Fruit fly (Drosophila melanogaster) whole organism, embryonic: ENCODE data around the gene STUB1.

Source experiments
- BEAF-32 ChIP-seq: fragments of 200-800 bp; sonication (Bioruptor generic); optimal IDR thresholded peaks from 3 replicates; lab custom pipeline; 2017; ENCODE audit warnings: missing biosample characterization, missing genetic modification characterization, mild to moderate bottlenecking, moderate library complexity, missing genetic modification reagents
- CG10431 ChIP-seq: fragments of 200-800 bp; sonication (Bioruptor generic); optimal IDR thresholded peaks from 3 replicates; lab custom pipeline; 2018; ENCODE audit warnings: missing biosample characterization, mild to moderate bottlenecking, missing genetic modification characterization
- CG10462 ChIP-seq: fragments of 200-800 bp; sonication (Bioruptor generic); optimal IDR thresholded peaks from 2 replicates; lab custom pipeline; 2016; ENCODE audit warnings: missing biosample characterization, missing genetic modification characterization
- CG10543 ChIP-seq: fragments of 200-800 bp; sonication (Bioruptor generic); optimal IDR thresholded peaks from 3 replicates; lab custom pipeline; 2017; ENCODE audit warnings: missing biosample characterization, mild to moderate bottlenecking, missing genetic modification characterization, moderate library complexity
- CG11695 ChIP-seq: fragments of 200-800 bp; sonication (Bioruptor generic); IDR thresholded peaks from 3 replicates; pipeline ENCODE4 v1.3.6; 2022; ENCODE audit warnings: missing biosample characterization, missing genetic modification characterization
- CG12104 ChIP-seq: fragments of 200-800 bp; sonication (Bioruptor generic); optimal IDR thresholded peaks from 3 replicates; lab custom pipeline; 2016; ENCODE audit warnings: missing biosample characterization, missing genetic modification characterization
- CG12659 ChIP-seq: fragments of 200-800 bp; sonication (Bioruptor generic); optimal IDR thresholded peaks from 3 replicates; lab custom pipeline; 2017; ENCODE audit warnings: mild to moderate bottlenecking, missing biosample characterization, missing genetic modification reagents, missing genetic modification characterization
- CG12942 ChIP-seq: fragments of 200-800 bp; sonication (Bioruptor generic); optimal IDR thresholded peaks from 3 replicates; lab custom pipeline; 2016; ENCODE audit warnings: missing biosample characterization, missing genetic modification characterization
- CG14014 ChIP-seq: fragments of 200-800 bp; sonication (Bioruptor generic); IDR thresholded peaks from 2 replicates; pipeline ENCODE4 v1.3.6; 2022; ENCODE audit warnings: missing biosample characterization, missing genetic modification characterization
- CG15514 ChIP-seq: fragments of 200-800 bp; sonication (Bioruptor generic); optimal IDR thresholded peaks from 3 replicates; lab custom pipeline; 2017; ENCODE audit warnings: missing biosample characterization, missing genetic modification characterization, mild to moderate bottlenecking, moderate library complexity, missing genetic modification reagents
- CG15696 ChIP-seq: fragments of 200-800 bp; sonication (Bioruptor generic); optimal IDR thresholded peaks from 2 replicates; lab custom pipeline; 2019; ENCODE audit warnings: missing biosample characterization, mild to moderate bottlenecking, missing genetic modification characterization, moderate library complexity
- CG17328 ChIP-seq: fragments of 200-800 bp; sonication (Bioruptor generic); IDR thresholded peaks from 2 replicates; pipeline ENCODE4 v1.3.6; 2022; ENCODE audit warnings: missing biosample characterization, missing genetic modification characterization
- CG17359 ChIP-seq: fragments of 200-800 bp; sonication (Bioruptor generic); optimal IDR thresholded peaks from 3 replicates; lab custom pipeline; 2018; ENCODE audit warnings: missing biosample characterization, mild to moderate bottlenecking, missing genetic modification characterization, moderate library complexity
- CG17361 ChIP-seq: fragments of 200-800 bp; sonication (Bioruptor generic); IDR thresholded peaks from 3 replicates; pipeline ENCODE4 v1.3.6; 2022; ENCODE audit warnings: missing biosample characterization, missing genetic modification characterization
- CG17568 ChIP-seq: fragments of 200-800 bp; sonication (Bioruptor generic); optimal IDR thresholded peaks from 2 replicates; lab custom pipeline; 2018; ENCODE audit warnings: missing biosample characterization, mild to moderate bottlenecking, missing genetic modification characterization, moderate library complexity
- CG33557 ChIP-seq: fragments of 200-800 bp; sonication (Bioruptor generic); optimal IDR thresholded peaks from 2 replicates; lab custom pipeline; 2019; ENCODE audit warnings: missing biosample characterization, mild to moderate bottlenecking, missing genetic modification characterization, moderate library complexity
- CG4617 ChIP-seq: fragments of 200-800 bp; sonication (Bioruptor generic); optimal IDR thresholded peaks from 3 replicates; lab custom pipeline; 2016; ENCODE audit warnings: missing biosample characterization, missing genetic modification characterization, borderline replicate concordance
- CG4854 ChIP-seq: fragments of 200-800 bp; sonication (Bioruptor generic); optimal IDR thresholded peaks from 2 replicates; lab custom pipeline; 2016; ENCODE audit warnings: missing biosample characterization, missing genetic modification characterization, inconsistent platforms
- CG7987 ChIP-seq: fragments of 200-800 bp; sonication (Bioruptor generic); optimal IDR thresholded peaks from 2 replicates; lab custom pipeline; 2018; ENCODE audit warnings: missing biosample characterization, mild to moderate bottlenecking, missing genetic modification characterization, moderate library complexity
- CG8089 ChIP-seq: fragments of 200-800 bp; sonication (Bioruptor generic); optimal IDR thresholded peaks from 3 replicates; lab custom pipeline; 2016; ENCODE audit warnings: missing biosample characterization, missing genetic modification characterization
- CG8290 ChIP-seq, 3 experiments: fragments of 200-800 bp; sonication (Bioruptor generic); optimal IDR thresholded peaks; 2 replicates each; lab custom pipeline; 2016 to 2019; ENCODE audit warnings: missing biosample characterization in 3 of 3, missing genetic modification characterization in 3 of 3, mild to moderate bottlenecking in 2 of 3, moderate library complexity in 1 of 3
- CG9609 ChIP-seq: fragments of 200-800 bp; sonication (Bioruptor generic); optimal IDR thresholded peaks from 3 replicates; lab custom pipeline; 2016; ENCODE audit warnings: missing biosample characterization, missing genetic modification characterization
- CG9727 ChIP-seq: fragments of 200-800 bp; sonication (Bioruptor generic); optimal IDR thresholded peaks from 3 replicates; lab custom pipeline; 2017; ENCODE audit warnings: missing biosample characterization, mild to moderate bottlenecking, missing genetic modification characterization
- D19A ChIP-seq: fragments of 200-800 bp; optimal IDR thresholded peaks from 3 replicates; lab custom pipeline; 2019; ENCODE audit warnings: missing biosample characterization, mild to moderate bottlenecking, missing genetic modification characterization, moderate library complexity
- GATAe ChIP-seq: fragments of 200-800 bp; sonication (Bioruptor generic); conservative IDR thresholded peaks from 2 replicates; pipeline ENCODE4 v1.3.6; 2022; ENCODE audit warnings: missing biosample characterization, missing genetic modification characterization
- Hmx ChIP-seq: fragments of 200-800 bp; sonication (Bioruptor generic); optimal IDR thresholded peaks from 2 replicates; lab custom pipeline; 2016; ENCODE audit warnings: missing biosample characterization, missing genetic modification characterization
- Lim3 ChIP-seq: fragments of 200-800 bp; sonication (Bioruptor generic); IDR thresholded peaks from 2 replicates; pipeline ENCODE4 v1.3.6; 2022; ENCODE audit warnings: missing biosample characterization, missing genetic modification characterization
- Nf-YC ChIP-seq: fragments of 200-800 bp; optimal IDR thresholded peaks from 3 replicates; lab custom pipeline; 2019; ENCODE audit warnings: missing biosample characterization, mild to moderate bottlenecking, missing genetic modification characterization, moderate library complexity
- Rfx ChIP-seq: fragments of 200-800 bp; sonication (Bioruptor generic); IDR thresholded peaks from 2 replicates; pipeline ENCODE4 v1.3.6; 2022; ENCODE audit warnings: missing biosample characterization, missing genetic modification characterization
- Stat92E ChIP-seq, 3 experiments: fragments of >200 bp in 2 of 3; fragments of 200-800 bp in 1 of 3; sonication (Bioruptor generic) in 1 of 3; optimal IDR thresholded peaks; 2 replicates each; lab custom pipeline; 2017 to 2019; ENCODE audit warnings: missing biosample characterization in 3 of 3, missing genetic modification characterization in 3 of 3, mild to moderate bottlenecking in 1 of 3, moderate library complexity in 1 of 3
- ap ChIP-seq: fragments of 200-800 bp; sonication (Bioruptor generic); IDR thresholded peaks from 2 replicates; pipeline ENCODE4 v1.3.6; 2022; ENCODE audit warnings: missing biosample characterization, missing genetic modification characterization
- bsh ChIP-seq, 2 experiments: fragments of 200-800 bp; sonication (Bioruptor generic); optimal IDR thresholded peaks; 2 replicates each; lab custom pipeline; 2017 to 2018; ENCODE audit warnings: mild to moderate bottlenecking in 2 of 2, missing biosample characterization in 2 of 2, missing genetic modification characterization in 2 of 2, moderate library complexity in 1 of 2
- btn ChIP-seq: fragments of 200-800 bp; sonication (Bioruptor generic); optimal IDR thresholded peaks from 2 replicates; lab custom pipeline; 2016; ENCODE audit warnings: missing biosample characterization, missing genetic modification characterization
- cato ChIP-seq: fragments of 200-800 bp; sonication (Bioruptor generic); optimal IDR thresholded peaks from 2 replicates; lab custom pipeline; 2016; ENCODE audit warnings: missing biosample characterization, missing genetic modification characterization, borderline replicate concordance
- disco-r ChIP-seq: fragments of 200-800 bp; sonication (Bioruptor generic); optimal IDR thresholded peaks from 2 replicates; lab custom pipeline; 2016; ENCODE audit warnings: missing biosample characterization, missing genetic modification characterization
- ems ChIP-seq: fragments of 200-800 bp; sonication (Bioruptor generic); optimal IDR thresholded peaks from 3 replicates; lab custom pipeline; 2016; ENCODE audit warnings: missing biosample characterization, missing genetic modification characterization
- gro ChIP-seq: fragments of 200-800 bp; sonication (Bioruptor generic); optimal IDR thresholded peaks from 2 replicates; lab custom pipeline; 2016; ENCODE audit warnings: missing biosample characterization, missing genetic modification characterization
- kay ChIP-seq: fragments of 200-800 bp; sonication (Bioruptor generic); optimal IDR thresholded peaks from 2 replicates; lab custom pipeline; 2016; ENCODE audit warnings: missing biosample characterization, missing genetic modification characterization
- ken ChIP-seq: fragments of 200-800 bp; sonication (Bioruptor generic); IDR thresholded peaks from 3 replicates; pipeline ENCODE4 v1.3.6; 2022; ENCODE audit warnings: missing biosample characterization, missing genetic modification characterization
- nau ChIP-seq: fragments of 200-800 bp; sonication (Bioruptor generic); optimal IDR thresholded peaks from 3 replicates; lab custom pipeline; 2017; ENCODE audit warnings: missing biosample characterization, mild to moderate bottlenecking, missing genetic modification characterization, missing genetic modification reagents
- nom ChIP-seq: fragments of 200-800 bp; sonication (Bioruptor generic); optimal IDR thresholded peaks from 2 replicates; lab custom pipeline; 2017; ENCODE audit warnings: missing biosample characterization, missing genetic modification characterization, mild to moderate bottlenecking, moderate library complexity, missing genetic modification reagents
- prd ChIP-seq, 3 experiments: fragments of >200 bp in 2 of 3; fragments of 200-800 bp in 1 of 3; sonication (Bioruptor generic) in 1 of 3; optimal IDR thresholded peaks in 2 of 3; IDR thresholded peaks in 1 of 3; 2 replicates in 2 of 3; 3 replicates in 1 of 3; pipeline versions ENCODE4 v1.3.6 to Lab custom; 2017 to 2022; ENCODE audit warnings: missing biosample characterization in 1 of 3, missing genetic modification characterization in 1 of 3
- run ChIP-seq: fragments of 200-800 bp; sonication (Bioruptor generic); optimal IDR thresholded peaks from 3 replicates; lab custom pipeline; 2018; ENCODE audit warnings: missing biosample characterization, mild to moderate bottlenecking, missing genetic modification characterization
- tll ChIP-seq, 2 experiments: fragments of 200-800 bp in 1 of 2; fragments of >200 bp in 1 of 2; sonication (Bioruptor generic) in 1 of 2; optimal IDR thresholded peaks; 2 replicates each; lab custom pipeline; 2017 to 2019; ENCODE audit warnings: missing biosample characterization in 2 of 2, missing genetic modification characterization in 2 of 2, mild to moderate bottlenecking in 1 of 2, moderate library complexity in 1 of 2
- usp ChIP-seq: fragments of >200 bp; optimal IDR thresholded peaks from 2 replicates; lab custom pipeline; 2017; ENCODE audit warnings: missing biosample characterization, missing genetic modification characterization
- yki ChIP-seq: fragments of >200 bp; optimal IDR thresholded peaks from 3 replicates; lab custom pipeline; 2018
- zfh2 ChIP-seq: fragments of 200-800 bp; sonication (Bioruptor generic); optimal IDR thresholded peaks from 2 replicates; lab custom pipeline; 2016; ENCODE audit warnings: missing biosample characterization, missing genetic modification characterization

STUB1 gene

DNA sequence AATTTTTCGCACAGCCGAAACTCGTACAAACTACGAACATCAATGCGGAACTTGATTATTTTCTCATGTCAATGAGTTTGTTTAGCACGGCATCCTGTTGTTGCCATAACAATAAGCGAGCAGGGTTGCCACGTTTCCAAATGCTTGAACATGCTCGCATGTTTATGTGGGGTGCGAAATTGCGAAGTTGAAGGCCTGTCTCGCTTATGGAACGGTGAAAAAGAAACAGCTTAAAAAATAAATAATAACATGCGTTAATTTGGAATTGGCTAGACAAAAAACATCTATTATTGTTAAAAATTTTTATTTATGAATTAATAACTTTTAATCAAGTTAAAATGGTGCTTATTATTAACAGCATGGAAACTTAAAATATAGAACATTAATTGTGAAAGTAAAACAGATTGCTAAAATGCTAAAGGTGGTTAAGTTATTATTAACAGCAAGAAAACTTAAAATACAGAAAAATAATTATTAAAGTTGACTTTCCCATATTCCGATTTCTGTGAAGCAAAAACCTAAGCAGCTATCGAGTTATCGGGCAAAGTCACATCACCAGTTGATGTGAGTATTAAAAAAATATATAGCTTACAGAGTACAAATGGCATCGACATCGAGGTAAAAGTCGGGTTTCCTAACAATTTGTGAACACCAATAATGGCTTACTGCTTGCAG is 6.4 kb upstream of the STUB1 start, which contains the start of the genes Bug22 and TfIIB (continued):
- TF ChIP-seq bsh (GFP tag; optimal IDR thresholded peaks at IDR 0.05; lab: Kevin White, UChicago) (peak in 1 of 2 experiments; percentile 56), CG7987 (GFP tag; lab: Kevin White, UChicago) (peak; percentile 25), CG9727 (peak; percentile 72), CG8290 (GFP tag; optimal IDR thresholded peaks at IDR 0.05; lab: Kevin White, UChicago) (peak; percentile 78), CG8290 (tag; optimal IDR thresholded peaks at IDR 0.05; lab: Kevin White, UChicago) (peak; percentile 90 to 92), zfh2 (GFP tag; lab: Kevin White, UChicago) (peak; percentile 75), CG8089 (GFP tag; lab: Kevin White, UChicago) (peak; percentile 27), Rfx (peak; percentile 91), CG4854 (GFP tag; lab: Kevin White, UChicago) (peak; percentile 51), usp (GFP tag; lab: Kevin White, UChicago) (no peak), CG17359 (tag; lab: Kevin White, UChicago) (peak; percentile 68), btn (no peak), CG10543 (GFP tag; lab: Kevin White, UChicago) (peak; percentile 80), Lim3 (no peak), CG10431 (GFP tag; lab: Kevin White, UChicago) (peak; percentile 18), CG12104 (GFP tag; lab: Kevin White, UChicago) (peak; percentile 60), Hmx (GFP tag; lab: Kevin White, UChicago) (peak; percentile 26), cato (GFP tag; lab: Kevin White, UChicago) (peak; percentile 33), ap (no peak), CG33557 (GFP tag; lab: Kevin White, UChicago) (peak; percentile 26), CG10462 (peak; percentile 37), CG12659 (peak; percentile 83), disco-r (GFP tag; lab: Kevin White, UChicago) (no peak), CG11695 (GFP tag; lab: Robert Waterston, UW) (no peak), CG15696 (peak; percentile 56), BEAF-32 (GFP tag; lab: Kevin White, UChicago) (peak; percentile 47), CG17361 (GFP tag; lab: Robert Waterston, UW) (peak; percentile 83; the same call in 2 of the 3 replicates), CG9609 (GFP tag; lab: Kevin White, UChicago) (peak; percentile 63), CG4617 (GFP tag; lab: Kevin White, UChicago) (peak; percentile 27), gro (GFP tag; lab: Kevin White, UChicago) (peak; percentile 19), CG12942 (peak; percentile 71), CG14014 (peak; percentile 71), tll (GFP tag; optimal IDR thresholded peaks at IDR 0.05; lab: Kevin White, UChicago) (peak in 1 of 2 experiments; percentile 50), Stat92E (GFP tag; optimal IDR thresholded peaks at IDR 0.05; lab: Kevin White, UChicago) (no peak), D19A (tag; lab: Kevin White, UChicago) (no peak), nom (GFP tag; lab: Kevin White, UChicago) (peak; percentile 62), CG17568 (GFP tag; lab: Kevin White, UChicago) (no peak), ems (GFP tag; lab: Kevin White, UChicago) (peak; percentile 52), yki (no peak), GATAe (GFP tag; lab: Robert Waterston, UW) (no peak), CG17328 (GFP tag; lab: Robert Waterston, UW) (peak; percentile 71; the same call in 1 of the 2 replicates), ken (GFP tag; lab: Robert Waterston, UW) (peak; percentile 70; the same call in 2 of the 3 replicates), kay (GFP tag; lab: Kevin White, UChicago) (peak; percentile 36), run (tag; lab: Kevin White, UChicago) (no peak), Nf-YC (tag; lab: Kevin White, UChicago) (peak; percentile 75), nau (GFP tag; lab: Kevin White, UChicago) (peak; percentile 3), CG15514 (GFP tag; lab: Kevin White, UChicago) (peak; percentile 71), prd (optimal IDR thresholded peaks at IDR 0.05; lab: Kevin White, UChicago) (no peak), prd (GFP tag; IDR thresholded peaks at IDR 0.05; lab: Robert Waterston, UW) (peak; percentile 68; the same call in 2 of the 3 replicates)
